Worm (Caenorhabditis elegans): Measurements from ENCODE around the gene mom-1.

- no peak for TF ChIP-seq fos-1 (tag; optimal IDR thresholded peaks at IDR 0.05)
- TF ChIP-seq nhr-237 (tag; optimal IDR thresholded peaks at IDR 0.05) = no peak
- no peak for TF ChIP-seq nhr-12 (tag; optimal IDR thresholded peaks at IDR 0.05)
- TF ChIP-seq ama-1 (optimal IDR thresholded peaks at IDR 0.05) = no peak
- no peak for TF ChIP-seq nhr-77 (tag; optimal IDR thresholded peaks at IDR 0.05)
- no peak for TF ChIP-seq pqm-1 (tag; optimal IDR thresholded peaks at IDR 0.05)
- TF ChIP-seq elt-3 (tag; optimal IDR thresholded peaks at IDR 0.05) = no peak
- TF ChIP-seq ztf-11 (tag; optimal IDR thresholded peaks at IDR 0.05) = no peak
- no peak for TF ChIP-seq skn-1 (tag; optimal IDR thresholded peaks at IDR 0.05)
- no peak for TF ChIP-seq unc-39 (tag; optimal IDR thresholded peaks at IDR 0.05)
- TF ChIP-seq mdl-1 (tag; optimal IDR thresholded peaks at IDR 0.05) = no peak
Observed at ce11 chrX:6247869-6248268, 45.0 kb upstream of the mom-1 start.
